Worm (Caenorhabditis elegans) whole organism, L4/young adult: ENCODE results near the gene F56A8.5.

ENCODE experiments used
- W03F9.2 ChIP-seq: fragments of 150-350 bp; optimal IDR thresholded peaks from 2 replicates; lab custom pipeline; 2014; ENCODE audit warnings: missing biosample characterization, missing genetic modification characterization
- dao-5 ChIP-seq: sonication (generic microtip); optimal IDR thresholded peaks from 2 replicates; lab custom pipeline; 2016; ENCODE audit warnings: missing genotype, missing genetic modification characterization, moderate library complexity, missing compliant biosample characterization
- him-1 ChIP-seq: sonication (generic microtip); optimal IDR thresholded peaks from 2 replicates; lab custom pipeline; 2016; ENCODE audit warnings: missing genotype, missing genetic modification reagents, missing genetic modification characterization, missing compliant biosample characterization

DNA sequence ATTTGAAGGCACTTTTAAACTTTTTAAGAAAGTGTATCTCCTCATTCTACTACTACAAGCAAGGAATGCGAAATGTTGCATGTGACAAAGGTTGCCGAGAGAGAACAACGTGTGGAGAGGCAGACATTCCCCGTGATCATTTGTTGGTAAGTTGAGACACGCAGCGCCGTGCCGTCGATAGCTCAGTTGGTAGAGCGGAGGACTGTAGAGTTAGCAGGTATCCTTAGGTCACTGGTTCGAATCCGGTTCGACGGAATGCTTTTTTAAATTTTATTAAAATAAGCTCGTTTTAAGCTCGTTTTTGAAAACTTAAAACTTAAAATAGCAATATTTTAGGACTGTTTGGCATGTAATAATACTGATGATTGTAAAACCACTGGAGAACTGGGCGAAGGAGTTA is 41.3 kb upstream of the F56A8.5 start:
- TF ChIP-seq W03F9.2 (no peak), him-1 (tag; lab: Kevin White, UChicago) (no peak), dao-5 (tag; lab: Kevin White, UChicago) (peak; percentile 16)
